Fruit fly (Drosophila melanogaster) whole organism, pupa: ENCODE measurements around the gene Rai1.

ENCODE experiments used
- CG13204 ChIP-seq: fragments of 200-800 bp; sonication (Bioruptor generic); optimal IDR thresholded peaks from 2 replicates; lab custom pipeline; 2018; ENCODE audit warnings: missing biosample characterization, mild to moderate bottlenecking, missing genetic modification characterization, moderate library complexity
- CG15710 ChIP-seq: fragments of 200-800 bp; sonication (Bioruptor generic); optimal IDR thresholded peaks from 2 replicates; lab custom pipeline; 2018; ENCODE audit warnings: missing biosample characterization, mild to moderate bottlenecking, missing genetic modification characterization, moderate library complexity
- CG17806 ChIP-seq: fragments of 200-800 bp; sonication (Bioruptor generic); optimal IDR thresholded peaks from 2 replicates; lab custom pipeline; 2018; ENCODE audit warnings: missing biosample characterization, mild to moderate bottlenecking, missing genetic modification characterization, moderate library complexity
- CG34367 ChIP-seq: fragments of 200-800 bp; sonication (Bioruptor generic); optimal IDR thresholded peaks from 2 replicates; lab custom pipeline; 2018; ENCODE audit warnings: missing biosample characterization, mild to moderate bottlenecking, missing genetic modification characterization
- CG4496 ChIP-seq: fragments of 200-800 bp; sonication (Bioruptor generic); IDR thresholded peaks from 3 replicates; pipeline ENCODE4 v1.3.6; 2022; ENCODE audit warnings: missing biosample characterization, missing genetic modification characterization
- CG8301 ChIP-seq: fragments of 200-800 bp; sonication (Bioruptor generic); optimal IDR thresholded peaks from 2 replicates; lab custom pipeline; 2018; ENCODE audit warnings: missing biosample characterization, mild to moderate bottlenecking, missing genetic modification characterization
- CG9948 ChIP-seq: fragments of 200-800 bp; sonication (Bioruptor generic); optimal IDR thresholded peaks from 2 replicates; lab custom pipeline; 2018; ENCODE audit warnings: missing biosample characterization, mild to moderate bottlenecking, missing genetic modification characterization, moderate library complexity
- D1 ChIP-seq: fragments of 200-800 bp; sonication (Bioruptor generic); optimal IDR thresholded peaks from 2 replicates; lab custom pipeline; 2018; ENCODE audit warnings: missing biosample characterization, mild to moderate bottlenecking, missing genetic modification characterization, moderate library complexity
- EcR ChIP-seq: fragments of 200-800 bp; sonication (Bioruptor generic); optimal IDR thresholded peaks from 3 replicates; lab custom pipeline; 2019; ENCODE audit warnings: missing biosample characterization, missing genetic modification characterization, mild to moderate bottlenecking, moderate library complexity, missing genetic modification reagents
- Pif1A ChIP-seq: fragments of 200-800 bp; sonication (Bioruptor generic); optimal IDR thresholded peaks from 3 replicates; lab custom pipeline; 2016; ENCODE audit warnings: missing biosample characterization, missing genetic modification characterization
- fd96Ca ChIP-seq: fragments of 200-800 bp; sonication (Bioruptor generic); IDR thresholded peaks from 3 replicates; pipeline ENCODE4 v1.3.6; 2022; ENCODE audit warnings: missing biosample characterization, missing genetic modification characterization
- gl ChIP-seq: fragments of 200-800 bp; sonication (Bioruptor generic); optimal IDR thresholded peaks from 2 replicates; lab custom pipeline; 2018; ENCODE audit warnings: missing biosample characterization, mild to moderate bottlenecking, missing genetic modification characterization
- rn ChIP-seq: fragments of 200-800 bp; sonication (Bioruptor generic); IDR thresholded peaks from 2 replicates; pipeline ENCODE4 v1.3.6; 2022; ENCODE audit warnings: missing biosample characterization, missing genetic modification characterization

- TF ChIP-seq CG34367 (tag; lab: Kevin White, UChicago) = no peak
- TF ChIP-seq CG4496 (GFP tag; lab: Robert Waterston, UW) = peak; percentile 61; the same call in 2 of the 3 replicates
- no peak for TF ChIP-seq CG15710 (tag; lab: Kevin White, UChicago)
- 0 out of 3 replicates have a peak, but pooled peaks have one; percentile 14 for TF ChIP-seq fd96Ca
- peak; percentile 29 for TF ChIP-seq CG8301 (tag; lab: Kevin White, UChicago)
- TF ChIP-seq D1 (tag; lab: Kevin White, UChicago) = no peak
- no peak for TF ChIP-seq rn (GFP tag; lab: Robert Waterston, UW)
- peak; percentile 31 for TF ChIP-seq Pif1A (GFP tag; lab: Kevin White, UChicago)
- no peak for TF ChIP-seq CG9948 (tag; lab: Kevin White, UChicago)
- TF ChIP-seq EcR (GFP tag; lab: Kevin White, UChicago) = no peak
- peak; percentile 4 for TF ChIP-seq CG17806
- TF ChIP-seq CG13204 (GFP tag; lab: Kevin White, UChicago) = no peak
- TF ChIP-seq gl (tag; lab: Kevin White, UChicago) = no peak
Observed at dm6 chrX:16821216-16821615, 18.1 kb upstream of the Rai1 start.
